Fruit fly (Drosophila melanogaster): Measurements from ENCODE around the gene Ptp36E.

DNA sequence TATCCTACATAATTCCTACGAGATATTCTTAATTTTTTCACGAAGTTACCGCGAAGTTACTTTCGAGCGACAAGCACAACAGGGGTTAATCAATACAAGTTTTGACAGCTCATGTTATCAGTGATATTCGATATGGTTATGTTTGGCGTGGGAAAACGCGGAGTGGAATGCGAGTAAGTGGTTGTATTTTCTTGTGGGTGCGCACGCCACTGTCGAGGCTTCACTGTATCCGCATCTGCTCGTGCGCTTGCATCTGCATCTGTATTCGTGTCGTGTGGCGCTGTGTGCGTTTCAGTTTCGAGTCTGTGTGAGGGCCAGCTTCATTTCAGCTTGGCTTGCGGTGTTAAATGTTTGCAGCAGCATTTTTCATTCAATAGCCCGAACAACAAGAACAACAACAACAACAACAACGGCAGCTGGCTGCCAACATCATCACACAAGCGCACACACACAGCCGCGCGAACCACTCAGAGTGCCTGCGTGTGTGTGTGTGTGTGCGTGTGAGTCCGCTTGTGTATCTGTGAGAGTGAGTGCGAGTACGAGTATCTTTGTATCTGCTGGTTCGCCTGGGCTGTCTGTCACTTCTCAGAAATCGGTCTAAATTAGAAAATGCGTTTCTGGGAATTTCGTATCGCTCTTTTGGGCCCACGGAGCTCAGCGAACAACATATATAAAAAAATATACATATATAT is 33.5 kb downstream of the Ptp36E start:
- TF ChIP-seq CG6163 (GFP tag; IDR thresholded peaks at IDR 0.05) (peak; percentile 79), achi (GFP tag; optimal IDR thresholded peaks at IDR 0.05) (peak; percentile 22)
